Worm (Caenorhabditis elegans) whole organism, early embryonic: ENCODE measurements around the gene H35B03.2.

Experiments
- F13C5.2 ChIP-seq: sonication (generic microtip); optimal IDR thresholded peaks from 2 replicates; lab custom pipeline; 2017; ENCODE audit warnings: mild to moderate bottlenecking, missing genetic modification characterization, inconsistent platforms, missing compliant biosample characterization
- ama-1 ChIP-seq: fragments of 150-350 bp; optimal IDR thresholded peaks from 2 replicates; lab custom pipeline; 2014
- ets-7 ChIP-seq: sonication (generic microtip); optimal IDR thresholded peaks from 2 replicates; lab custom pipeline; 2016; ENCODE audit warnings: missing genotype, missing genetic modification characterization, missing compliant biosample characterization
- flt-1 ChIP-seq: fragments of 200-800 bp; sonication (Bioruptor generic); IDR thresholded peaks from 2 replicates; pipeline ENCODE4 v1.3.6; 2022; ENCODE audit warnings: missing genetic modification characterization, missing compliant biosample characterization
- hmbx-1 ChIP-seq: sonication (generic microtip); optimal IDR thresholded peaks from 2 replicates; lab custom pipeline; 2016; ENCODE audit warnings: mild to moderate bottlenecking, missing genetic modification characterization, missing compliant biosample characterization
- hnd-1 ChIP-seq: sonication (generic microtip); optimal IDR thresholded peaks from 2 replicates; lab custom pipeline; 2016; ENCODE audit warnings: missing genetic modification characterization, missing compliant biosample characterization
- pes-1 ChIP-seq: fragments of 200-800 bp; sonication (Bioruptor generic); IDR thresholded peaks from 2 replicates; pipeline ENCODE4 v1.3.6; 2022; ENCODE audit warnings: missing genetic modification reagents, missing genetic modification characterization, missing compliant biosample characterization
- tbx-11 ChIP-seq: fragments of 200-800 bp; sonication (Bioruptor generic); IDR thresholded peaks from 2 replicates; pipeline ENCODE4 v1.3.6; 2022; ENCODE audit warnings: missing genetic modification characterization, missing compliant biosample characterization
- tbx-37 ChIP-seq: fragments of 200-800 bp; sonication (Bioruptor generic); conservative IDR thresholded peaks from 2 replicates; pipeline ENCODE4 v1.3.6; 2022; ENCODE audit warnings: missing genetic modification reagents, missing genetic modification characterization, missing compliant biosample characterization

- TF ChIP-seq flt-1 (GFP tag; lab: Robert Waterston, UW) = no peak
- no peak for TF ChIP-seq ama-1
- no peak for TF ChIP-seq tbx-37 (GFP tag; lab: Robert Waterston, UW)
- no peak for TF ChIP-seq F13C5.2 (tag; lab: Kevin White, UChicago)
- TF ChIP-seq tbx-11 (GFP tag; lab: Robert Waterston, UW) = no peak
- TF ChIP-seq hnd-1 (tag; lab: Kevin White, UChicago) = no peak
- no peak for TF ChIP-seq ets-7 (tag; lab: Kevin White, UChicago)
- TF ChIP-seq pes-1 = no peak
- TF ChIP-seq hmbx-1 = no peak
These were observed 28.0 kb downstream of the H35B03.2 start, which contains the start of the genes C55C3.73 and perm-5 for ce11 chrIV:5703443-5703842.
